Worm (Caenorhabditis elegans) whole organism, L3 larva: ENCODE measurements around the gene lgc-11.

Experiments used
- R02D3.7 ChIP-seq: fragments of 150-350 bp; optimal IDR thresholded peaks from 2 replicates; lab custom pipeline; 2014; ENCODE audit warnings: missing biosample characterization, missing genetic modification characterization
- ZK546.5 ChIP-seq: sonication (generic microtip); optimal IDR thresholded peaks from 2 replicates; lab custom pipeline; 2017; ENCODE audit warnings: missing biosample characterization, missing genetic modification characterization
- ceh-16 ChIP-seq: sonication (generic microtip); optimal IDR thresholded peaks from 2 replicates; lab custom pipeline; 2017; ENCODE audit warnings: missing biosample characterization, missing genetic modification characterization
- ceh-28 ChIP-seq: fragments of 150-350 bp; optimal IDR thresholded peaks from 2 replicates; lab custom pipeline; 2014; ENCODE audit warnings: missing biosample characterization, missing genetic modification reagents, missing genetic modification characterization
- ceh-82 ChIP-seq: fragments of 150-350 bp; optimal IDR thresholded peaks from 2 replicates; lab custom pipeline; 2014; ENCODE audit warnings: missing biosample characterization, missing genetic modification characterization
- egl-27 ChIP-seq: sonication (generic microtip); optimal IDR thresholded peaks from 4 replicates; lab custom pipeline; 2017; ENCODE audit warnings: missing biosample characterization, missing genetic modification reagents, missing genetic modification characterization
- egl-5 ChIP-seq: fragments of 150-350 bp; optimal IDR thresholded peaks from 2 replicates; lab custom pipeline; 2017; ENCODE audit warnings: missing biosample characterization, missing genetic modification reagents, missing genetic modification characterization, inconsistent platforms
- elt-2 ChIP-seq: sonication (generic microtip); optimal IDR thresholded peaks from 2 replicates; lab custom pipeline; 2016; ENCODE audit warnings: missing genetic modification reagents, mild to moderate bottlenecking, missing genetic modification characterization, missing compliant biosample characterization
- fkh-10 ChIP-seq: sonication (generic microtip); optimal IDR thresholded peaks from 2 replicates; lab custom pipeline; 2017; ENCODE audit warnings: missing biosample characterization, missing genetic modification reagents, missing genetic modification characterization
- fos-1 ChIP-seq: fragments of 150-350 bp; optimal IDR thresholded peaks from 2 replicates; lab custom pipeline; 2014; ENCODE audit warnings: missing biosample characterization, missing genetic modification characterization
- hmg-11 ChIP-seq: sonication (generic microtip); optimal IDR thresholded peaks from 2 replicates; lab custom pipeline; 2016; ENCODE audit warnings: missing genetic modification characterization, missing compliant biosample characterization
- jun-1 ChIP-seq: fragments of 150-350 bp; optimal IDR thresholded peaks from 2 replicates; lab custom pipeline; 2014; ENCODE audit warnings: missing biosample characterization, missing genetic modification reagents, missing genetic modification characterization
- lin-39 ChIP-seq: fragments of 150-350 bp; optimal IDR thresholded peaks from 2 replicates; lab custom pipeline; 2018; ENCODE audit warnings: missing biosample characterization, missing genetic modification reagents, missing genetic modification characterization
- lsy-12 ChIP-seq: sonication (generic microtip); optimal IDR thresholded peaks from 2 replicates; lab custom pipeline; 2016; ENCODE audit warnings: mild to moderate bottlenecking, missing genetic modification characterization, missing compliant biosample characterization
- mdl-1 ChIP-seq: fragments of 150-350 bp; optimal IDR thresholded peaks from 2 replicates; lab custom pipeline; 2014; ENCODE audit warnings: missing biosample characterization, missing genetic modification characterization
- nfya-1 ChIP-seq: sonication (generic microtip); optimal IDR thresholded peaks from 2 replicates; lab custom pipeline; 2017; ENCODE audit warnings: missing genetic modification characterization, mild to moderate bottlenecking, missing compliant biosample characterization, antibody characterized with exemption, moderate library complexity; ENCODE audit not compliant: insufficient read depth
- nhr-11 ChIP-seq: fragments of 150-350 bp; optimal IDR thresholded peaks from 2 replicates; lab custom pipeline; 2014; ENCODE audit warnings: missing biosample characterization, missing genetic modification characterization
- nhr-12 ChIP-seq: fragments of 150-350 bp; optimal IDR thresholded peaks from 2 replicates; lab custom pipeline; 2014; ENCODE audit warnings: missing biosample characterization, missing genetic modification characterization
- nhr-23 ChIP-seq: fragments of 150-350 bp; optimal IDR thresholded peaks from 2 replicates; lab custom pipeline; 2014; ENCODE audit warnings: missing biosample characterization, missing genetic modification reagents, missing genetic modification characterization
- nhr-25 ChIP-seq: sonication (generic microtip); optimal IDR thresholded peaks from 2 replicates; lab custom pipeline; 2017; ENCODE audit warnings: missing biosample characterization, missing genetic modification characterization
- nhr-28 ChIP-seq: fragments of 150-350 bp; optimal IDR thresholded peaks from 2 replicates; lab custom pipeline; 2014; ENCODE audit warnings: missing biosample characterization, missing genetic modification characterization
- nhr-43 ChIP-seq: sonication (generic microtip); optimal IDR thresholded peaks from 2 replicates; lab custom pipeline; 2016; ENCODE audit warnings: mild to moderate bottlenecking, missing genetic modification characterization, missing compliant biosample characterization; ENCODE audit not compliant: poor library complexity, severe bottlenecking
- nhr-67 ChIP-seq: fragments of 150-350 bp; optimal IDR thresholded peaks from 2 replicates; lab custom pipeline; 2014; ENCODE audit warnings: missing biosample characterization, missing genetic modification characterization
- nhr-77 ChIP-seq: fragments of 150-350 bp; optimal IDR thresholded peaks from 2 replicates; lab custom pipeline; 2014; ENCODE audit warnings: missing biosample characterization, missing genetic modification characterization
- pha-4 ChIP-seq: fragments of 150-350 bp; optimal IDR thresholded peaks from 2 replicates; lab custom pipeline; 2014; ENCODE audit warnings: missing biosample characterization, missing genetic modification reagents, missing genetic modification characterization
- pqm-1 ChIP-seq: fragments of 150-350 bp; optimal IDR thresholded peaks from 2 replicates; lab custom pipeline; 2017; ENCODE audit warnings: missing biosample characterization, missing genetic modification characterization, inconsistent platforms
- sea-2 ChIP-seq: fragments of 150-350 bp; sonication (generic microtip); optimal IDR thresholded peaks from 4 replicates; lab custom pipeline; 2014; ENCODE audit warnings: missing biosample characterization, missing genetic modification reagents, missing genetic modification characterization
- skn-1 ChIP-seq: fragments of 150-350 bp; optimal IDR thresholded peaks from 2 replicates; lab custom pipeline; 2014; ENCODE audit warnings: missing biosample characterization, missing genetic modification characterization
- tbx-2 ChIP-seq: sonication (generic microtip); optimal IDR thresholded peaks from 2 replicates; lab custom pipeline; 2016; ENCODE audit warnings: mild to moderate bottlenecking, missing genetic modification characterization, missing compliant biosample characterization
- unc-39 ChIP-seq: sonication (generic microtip); optimal IDR thresholded peaks from 4 replicates; lab custom pipeline; 2017; ENCODE audit warnings: missing biosample characterization, missing genetic modification characterization
- unc-62 ChIP-seq: fragments of 150-350 bp; sonication (generic microtip); optimal IDR thresholded peaks from 4 replicates; lab custom pipeline; 2014; ENCODE audit warnings: missing biosample characterization, missing genetic modification reagents, missing genetic modification characterization
- zag-1 ChIP-seq: fragments of 150-350 bp; optimal IDR thresholded peaks from 2 replicates; lab custom pipeline; 2014; ENCODE audit warnings: missing biosample characterization, missing genetic modification characterization
- ztf-11 ChIP-seq: fragments of 150-350 bp; optimal IDR thresholded peaks from 2 replicates; lab custom pipeline; 2014; ENCODE audit warnings: missing biosample characterization, missing genetic modification characterization
- ztf-4 ChIP-seq: fragments of 150-350 bp; optimal IDR thresholded peaks from 2 replicates; lab custom pipeline; 2014; ENCODE audit warnings: missing biosample characterization, missing genetic modification characterization

Gene lgc-11

ce11 chrX:7547696-7548095, 41.3 kb upstream of the lgc-11 start:
- TF ChIP-seq egl-5 (no peak), ceh-28 (tag; lab: Kevin White, UChicago) (no peak), fos-1 (tag; lab: Kevin White, UChicago) (no peak), zag-1 (tag; lab: Kevin White, UChicago) (no peak), skn-1 (no peak), egl-27 (tag; lab: Kevin White, UChicago) (no peak), sea-2 (no peak), nhr-67 (tag; lab: Kevin White, UChicago) (no peak)

- TF ChIP-seq lin-39 (tag; lab: Kevin White, UChicago) (no peak), lsy-12 (no peak), unc-39 (no peak)
These were observed 40.1 kb upstream of the lgc-11 start, which contains the start of gene col-174 for ce11 chrX:7546509-7546908. TSS of gene col-174 (plus strand) at chrX:7546809.

- no peak for TF ChIP-seq unc-62 (GFP tag; lab: Kevin White, UChicago)
- no peak for TF ChIP-seq nhr-23
- no peak for TF ChIP-seq ceh-82 (tag; lab: Kevin White, UChicago)
- no peak for TF ChIP-seq nhr-12 (tag; lab: Kevin White, UChicago)
- TF ChIP-seq nhr-28 = no peak
- no peak for TF ChIP-seq nhr-25
- no peak for TF ChIP-seq mdl-1
- no peak for TF ChIP-seq ceh-28 (tag; lab: Kevin White, UChicago)
- no peak for TF ChIP-seq tbx-2 (tag; lab: Kevin White, UChicago)
- TF ChIP-seq lin-39 (tag; lab: Kevin White, UChicago) = no peak
- TF ChIP-seq hmg-11 = no peak
- no peak for TF ChIP-seq ceh-16 (tag; lab: Kevin White, UChicago)
- no peak for TF ChIP-seq fkh-10 (GFP tag; lab: Kevin White, UChicago)
- TF ChIP-seq ztf-4 = no peak
- TF ChIP-seq egl-27 (tag; lab: Kevin White, UChicago) = no peak
- TF ChIP-seq jun-1 (tag; lab: Kevin White, UChicago) = no peak
- no peak for TF ChIP-seq skn-1
- no peak for TF ChIP-seq nhr-77 (tag; lab: Kevin White, UChicago)
- TF ChIP-seq, all 47 proteins: peak for 0
These were observed 34.6 kb upstream of the lgc-11 start for ce11 chrX:7541078-7541477.

ce11 chrX:7540033-7540432, 33.6 kb upstream of the lgc-11 start, which contains the start of gene glb-16:
TSS of gene glb-16 (minus strand) at chrX:7540133.
- TF ChIP-seq ztf-4 (no peak), pha-4 (tag; lab: Kevin White, UChicago) (no peak), pqm-1 (no peak), tbx-2 (tag; lab: Kevin White, UChicago) (no peak), elt-2 (tag; lab: Kevin White, UChicago) (no peak), nhr-12 (tag; lab: Kevin White, UChicago) (no peak), ZK546.5 (tag; lab: Kevin White, UChicago) (no peak), nhr-23 (no peak), ztf-11 (tag; lab: Kevin White, UChicago) (no peak), lsy-12 (no peak), nhr-11 (tag; lab: Kevin White, UChicago) (no peak)

ce11 chrX:7537742-7538268, 31.4 kb upstream of the lgc-11 start, which contains the start of gene dpy-7:
TSS of gene dpy-7 (minus strand) at chrX:7537792.
- peak; percentile 98 for TF ChIP-seq nhr-23
- TF ChIP-seq nhr-43 = peak; percentile 26
- TF ChIP-seq sea-2 = no peak

ce11 chrX:7536869-7537268, 30.4 kb upstream of the lgc-11 start:
- TF ChIP-seq nfya-1 (no peak), R02D3.7 (tag; lab: Kevin White, UChicago) (no peak), hmg-11 (no peak), ceh-16 (tag; lab: Kevin White, UChicago) (no peak), ZK546.5 (tag; lab: Kevin White, UChicago) (no peak), fkh-10 (GFP tag; lab: Kevin White, UChicago) (no peak), lin-39 (tag; lab: Kevin White, UChicago) (no peak)
